Worm (Caenorhabditis elegans) whole organism, late embryonic: ENCODE measurements around the gene F49E8.7.

Source experiments
- K02D7.2 ChIP-seq: sonication (generic microtip); optimal IDR thresholded peaks from 2 replicates; lab custom pipeline; 2017; ENCODE audit warnings: mild to moderate bottlenecking, missing genetic modification characterization, missing compliant biosample characterization
- K09A11.1 ChIP-seq: sonication (generic microtip); optimal IDR thresholded peaks from 2 replicates; lab custom pipeline; 2017; ENCODE audit warnings: antibody characterized with exemption, mild to moderate bottlenecking, missing genetic modification characterization, missing compliant biosample characterization; ENCODE audit not compliant: insufficient read depth
- ahr-1 ChIP-seq: sonication (generic microtip); optimal IDR thresholded peaks from 2 replicates; lab custom pipeline; 2016; ENCODE audit warnings: missing genetic modification characterization, missing compliant biosample characterization
- ama-1 ChIP-seq: fragments of 150-350 bp; optimal IDR thresholded peaks from 2 replicates; lab custom pipeline; 2014
- ceh-22 ChIP-seq: sonication (generic microtip); optimal IDR thresholded peaks from 2 replicates; lab custom pipeline; 2017; ENCODE audit warnings: missing biosample characterization, missing genetic modification characterization
- ceh-24 ChIP-seq: sonication (generic microtip); optimal IDR thresholded peaks from 2 replicates; lab custom pipeline; 2016; ENCODE audit warnings: mild to moderate bottlenecking, missing genetic modification characterization, missing compliant biosample characterization
- ceh-31 ChIP-seq: sonication (generic microtip); optimal IDR thresholded peaks from 2 replicates; lab custom pipeline; 2016; ENCODE audit warnings: missing genetic modification characterization, missing compliant biosample characterization
- ceh-34 ChIP-seq: sonication (generic microtip); optimal IDR thresholded peaks from 2 replicates; lab custom pipeline; 2016; ENCODE audit warnings: mild to moderate bottlenecking, missing genetic modification characterization, missing compliant biosample characterization
- ceh-48 ChIP-seq: sonication (generic microtip); optimal IDR thresholded peaks from 2 replicates; lab custom pipeline; 2016; ENCODE audit warnings: missing genetic modification characterization, inconsistent platforms, missing compliant biosample characterization
- ceh-6 ChIP-seq: fragments of 200-800 bp; sonication (Bioruptor generic); optimal IDR thresholded peaks from 2 replicates; lab custom pipeline; 2018; ENCODE audit warnings: mild to moderate bottlenecking, missing genetic modification characterization, missing compliant biosample characterization
- ceh-9 ChIP-seq: sonication (generic microtip); optimal IDR thresholded peaks from 2 replicates; lab custom pipeline; 2016; ENCODE audit warnings: mild to moderate bottlenecking, missing genetic modification characterization, inconsistent platforms, missing compliant biosample characterization
- che-1 ChIP-seq: sonication (generic microtip); optimal IDR thresholded peaks from 2 replicates; lab custom pipeline; 2016; ENCODE audit warnings: mild to moderate bottlenecking, missing genetic modification characterization, missing compliant biosample characterization
- dmd-4 ChIP-seq: sonication (generic microtip); optimal IDR thresholded peaks from 2 replicates; lab custom pipeline; 2016; ENCODE audit warnings: borderline replicate concordance, missing genetic modification characterization, missing compliant biosample characterization
- dve-1 ChIP-seq: sonication (generic microtip); optimal IDR thresholded peaks from 2 replicates; lab custom pipeline; 2017; ENCODE audit warnings: antibody characterized with exemption, mild to moderate bottlenecking, missing genetic modification characterization, missing compliant biosample characterization
- elt-2 ChIP-seq: sonication (generic microtip); optimal IDR thresholded peaks from 2 replicates; lab custom pipeline; 2016; ENCODE audit warnings: missing genetic modification reagents, missing genetic modification characterization, missing compliant biosample characterization
- fax-1 ChIP-seq: sonication (generic microtip); optimal IDR thresholded peaks from 2 replicates; lab custom pipeline; 2016; ENCODE audit warnings: missing genotype, missing genetic modification characterization, missing compliant biosample characterization
- gmeb-2 ChIP-seq: sonication (generic microtip); optimal IDR thresholded peaks from 2 replicates; lab custom pipeline; 2016; ENCODE audit warnings: missing genetic modification characterization, inconsistent platforms, missing compliant biosample characterization
- hlh-13 ChIP-seq: fragments of 200-800 bp; sonication (Bioruptor generic); optimal IDR thresholded peaks from 2 replicates; lab custom pipeline; 2018; ENCODE audit warnings: mild to moderate bottlenecking, missing genetic modification characterization, missing compliant biosample characterization
- hlh-30 ChIP-seq: sonication (generic microtip); optimal IDR thresholded peaks from 2 replicates; lab custom pipeline; 2017; ENCODE audit warnings: antibody characterized with exemption, missing genetic modification characterization, missing compliant biosample characterization; ENCODE audit not compliant: insufficient read depth
- lim-6 ChIP-seq: sonication (generic microtip); optimal IDR thresholded peaks from 2 replicates; lab custom pipeline; 2016; ENCODE audit warnings: missing genetic modification characterization, missing compliant biosample characterization
- madf-2 ChIP-seq: sonication (generic microtip); optimal IDR thresholded peaks from 2 replicates; lab custom pipeline; 2017; ENCODE audit warnings: missing genetic modification characterization, missing compliant biosample characterization
- nfya-1 ChIP-seq: sonication (generic microtip); optimal IDR thresholded peaks from 2 replicates; lab custom pipeline; 2017; ENCODE audit warnings: missing genetic modification characterization, mild to moderate bottlenecking, missing compliant biosample characterization, antibody characterized with exemption, moderate library complexity
- nhr-232 ChIP-seq: sonication (generic microtip); optimal IDR thresholded peaks from 2 replicates; lab custom pipeline; 2016; ENCODE audit warnings: missing genetic modification characterization, missing compliant biosample characterization
- npax-4 ChIP-seq: sonication (generic microtip); optimal IDR thresholded peaks from 2 replicates; lab custom pipeline; 2016; ENCODE audit warnings: missing genetic modification characterization, missing compliant biosample characterization
- odd-2 ChIP-seq: sonication (generic microtip); optimal IDR thresholded peaks from 2 replicates; lab custom pipeline; 2017; ENCODE audit warnings: antibody characterized with exemption, mild to moderate bottlenecking, missing genetic modification characterization, missing compliant biosample characterization
- pat-9 ChIP-seq: fragments of 200-800 bp; sonication (Bioruptor generic); optimal IDR thresholded peaks from 2 replicates; lab custom pipeline; 2018; ENCODE audit warnings: mild to moderate bottlenecking, missing genetic modification characterization, moderate library complexity, missing compliant biosample characterization
- pax-1 ChIP-seq: fragments of 150-350 bp; optimal IDR thresholded peaks from 2 replicates; lab custom pipeline; 2014; ENCODE audit warnings: missing biosample characterization, missing genetic modification characterization
- pha-2 ChIP-seq: sonication (generic microtip); optimal IDR thresholded peaks from 2 replicates; lab custom pipeline; 2017; ENCODE audit warnings: mild to moderate bottlenecking, missing genetic modification characterization, missing compliant biosample characterization
- pha-4 ChIP-seq: fragments of 150-350 bp; optimal IDR thresholded peaks from 2 replicates; lab custom pipeline; 2018; ENCODE audit warnings: missing biosample characterization, missing genetic modification reagents, missing genetic modification characterization
- pros-1 ChIP-seq: fragments of 150-350 bp; optimal IDR thresholded peaks from 2 replicates; lab custom pipeline; 2014; ENCODE audit warnings: missing biosample characterization, missing genetic modification reagents, missing genetic modification characterization
- ref-2 ChIP-seq: sonication (generic microtip); optimal IDR thresholded peaks from 2 replicates; lab custom pipeline; 2016; ENCODE audit warnings: missing genetic modification characterization, missing compliant biosample characterization
- rnt-1 ChIP-seq: sonication (generic microtip); optimal IDR thresholded peaks from 2 replicates; lab custom pipeline; 2016; ENCODE audit warnings: missing genetic modification characterization, missing compliant biosample characterization
- sdc-2 ChIP-seq: sonication (generic microtip); optimal IDR thresholded peaks from 2 replicates; lab custom pipeline; 2016; ENCODE audit warnings: missing genotype, missing genetic modification characterization, missing compliant biosample characterization
- sox-4 ChIP-seq: sonication (generic microtip); optimal IDR thresholded peaks from 2 replicates; lab custom pipeline; 2017; ENCODE audit warnings: mild to moderate bottlenecking, missing genetic modification characterization, inconsistent platforms, missing compliant biosample characterization
- syd-9 ChIP-seq: sonication (generic microtip); optimal IDR thresholded peaks from 2 replicates; lab custom pipeline; 2016; ENCODE audit warnings: mild to moderate bottlenecking, missing genetic modification characterization, moderate library complexity, missing compliant biosample characterization
- unc-42 ChIP-seq: sonication (generic microtip); optimal IDR thresholded peaks from 2 replicates; lab custom pipeline; 2016; ENCODE audit warnings: missing genotype, missing genetic modification characterization, missing compliant biosample characterization
- unc-55 ChIP-seq: sonication (generic microtip); optimal IDR thresholded peaks from 2 replicates; lab custom pipeline; 2017; ENCODE audit warnings: missing biosample characterization, missing genetic modification reagents, missing genetic modification characterization
- ztf-16 ChIP-seq: sonication (generic microtip); optimal IDR thresholded peaks from 2 replicates; lab custom pipeline; 2017; ENCODE audit warnings: missing genetic modification characterization, missing compliant biosample characterization

The F49E8.7 gene

ce11 chrIV:7523744-7524143 lies 32.4 kb downstream of the F49E8.7 start:
- TF ChIP-seq dmd-4 (tag; lab: Kevin White, UChicago) (no peak), ceh-6 (GFP tag; lab: Kevin White, UChicago) (no peak), pax-1 (tag; lab: Kevin White, UChicago) (no peak), ama-1 (no peak), ahr-1 (no peak), K02D7.2 (tag; lab: Kevin White, UChicago) (no peak), hlh-30 (tag; lab: Kevin White, UChicago) (no peak), K09A11.1 (tag; lab: Kevin White, UChicago) (no peak), ceh-24 (tag; lab: Kevin White, UChicago) (no peak), nhr-232 (no peak), gmeb-2 (no peak), npax-4 (no peak), odd-2 (tag; lab: Kevin White, UChicago) (no peak), unc-42 (tag; lab: Kevin White, UChicago) (no peak), ceh-9 (tag; lab: Kevin White, UChicago) (no peak), rnt-1 (tag; lab: Kevin White, UChicago) (no peak), che-1 (no peak)
- TF ChIP-seq, all 69 proteins: peak for 0

DNA sequence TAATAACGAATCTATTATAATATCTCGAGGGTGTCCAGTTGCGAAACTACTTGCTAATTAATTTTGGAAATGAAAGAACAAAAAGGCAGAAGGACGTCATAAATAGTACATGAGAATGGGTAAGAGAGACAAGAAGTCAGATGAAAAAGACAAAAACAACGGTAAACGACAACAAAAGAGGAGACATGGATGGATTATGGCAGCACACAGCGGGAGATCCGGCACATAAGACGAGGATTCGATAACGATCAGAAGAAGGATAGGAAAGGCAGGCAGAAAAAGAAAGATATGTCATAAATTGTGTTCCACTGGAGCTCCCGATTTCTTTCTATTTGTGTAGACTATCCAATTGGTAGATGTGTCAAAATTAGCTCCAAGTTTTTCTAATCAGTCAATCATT lies 34.6 kb downstream of the F49E8.7 start:
- TF ChIP-seq elt-2 (tag; lab: Kevin White, UChicago), result no peak
- TF ChIP-seq ref-2, result peak; percentile 58
- no peak for TF ChIP-seq ceh-48 (tag; lab: Kevin White, UChicago)

- TF ChIP-seq lim-6 (tag; lab: Kevin White, UChicago), result no peak
- TF ChIP-seq syd-9 (tag; lab: Kevin White, UChicago), result no peak
- TF ChIP-seq ztf-16 (tag; lab: Kevin White, UChicago), result no peak
- no peak for TF ChIP-seq hlh-30 (tag; lab: Kevin White, UChicago)
- TF ChIP-seq pha-4, result no peak
- no peak for TF ChIP-seq hlh-13
- TF ChIP-seq sox-4 (tag; lab: Kevin White, UChicago), result no peak
- no peak for TF ChIP-seq sdc-2
- TF ChIP-seq nfya-1 (tag; lab: Kevin White, UChicago), result no peak
- TF ChIP-seq pros-1 (tag; lab: Kevin White, UChicago), result no peak
- TF ChIP-seq madf-2 (tag; lab: Kevin White, UChicago), result no peak
- TF ChIP-seq, all 69 proteins: peak for 0
Observed at ce11 chrIV:7520841-7521240, 35.3 kb downstream of the F49E8.7 start.

- no peak for TF ChIP-seq che-1
- TF ChIP-seq ceh-22 (tag; lab: Kevin White, UChicago), result no peak
- TF ChIP-seq sox-4 (tag; lab: Kevin White, UChicago), result no peak
- no peak for TF ChIP-seq ceh-6 (GFP tag; lab: Kevin White, UChicago)
- TF ChIP-seq fax-1, result no peak
- no peak for TF ChIP-seq nhr-232
- no peak for TF ChIP-seq unc-55 (GFP tag; lab: Kevin White, UChicago)
- no peak for TF ChIP-seq lim-6 (tag; lab: Kevin White, UChicago)
- no peak for TF ChIP-seq ahr-1
- no peak for TF ChIP-seq nfya-1 (tag; lab: Kevin White, UChicago)
- TF ChIP-seq pat-9 (tag; lab: Kevin White, UChicago), result no peak
- TF ChIP-seq ceh-31 (tag; lab: Kevin White, UChicago), result no peak
- TF ChIP-seq ceh-34, result no peak
- no peak for TF ChIP-seq pha-2 (tag; lab: Kevin White, UChicago)
- TF ChIP-seq gmeb-2, result no peak
- no peak for TF ChIP-seq dve-1 (tag; lab: Kevin White, UChicago)
Observed at ce11 chrIV:7520258-7520657, 35.9 kb downstream of the F49E8.7 start.
